Worm (Caenorhabditis elegans) whole organism, midembryonic: ENCODE results near the gene H37A05.2.

Experiments
- T22C8.4 ChIP-seq: fragments of 200-800 bp; sonication (Bioruptor generic); IDR thresholded peaks from 2 replicates; pipeline ENCODE4 v1.3.6; 2022; ENCODE audit warnings: missing genetic modification characterization, missing compliant biosample characterization
- cog-1 ChIP-seq: sonication (generic microtip); optimal IDR thresholded peaks from 2 replicates; lab custom pipeline; 2016; ENCODE audit warnings: missing genetic modification characterization, missing compliant biosample characterization
- flt-1 ChIP-seq: fragments of 200-800 bp; sonication (Bioruptor generic); IDR thresholded peaks from 2 replicates; pipeline ENCODE4 v1.3.6; 2022; ENCODE audit warnings: missing genetic modification characterization, missing compliant biosample characterization
- klf-2 ChIP-seq: fragments of 200-800 bp; sonication (Bioruptor generic); conservative IDR thresholded peaks from 2 replicates; pipeline ENCODE4 v1.3.6; 2022; ENCODE audit warnings: missing genetic modification reagents, missing genetic modification characterization, missing compliant biosample characterization
- med-1 ChIP-seq: sonication (generic microtip); optimal IDR thresholded peaks from 2 replicates; lab custom pipeline; 2017; ENCODE audit warnings: missing genetic modification characterization, mild to moderate bottlenecking, missing compliant biosample characterization, antibody characterized with exemption, missing genetic modification reagents; ENCODE audit not compliant: insufficient read depth
- tab-1 ChIP-seq: fragments of 200-800 bp; sonication (Bioruptor generic); IDR thresholded peaks from 2 replicates; pipeline ENCODE4 v1.3.6; 2022; ENCODE audit warnings: missing genetic modification characterization, missing compliant biosample characterization
- ztf-23 ChIP-seq: fragments of 200-800 bp; sonication (Bioruptor generic); IDR thresholded peaks from 2 replicates; pipeline ENCODE4 v1.3.6; 2022; ENCODE audit warnings: missing genetic modification reagents, missing genetic modification characterization, missing compliant biosample characterization
- ztf-29 ChIP-seq: fragments of 200-800 bp; sonication (Bioruptor generic); IDR thresholded peaks from 2 replicates; pipeline ENCODE4 v1.3.6; 2022; ENCODE audit warnings: missing genetic modification reagents, missing genetic modification characterization, missing compliant biosample characterization

- TF ChIP-seq ztf-29 (no peak), klf-2 (GFP tag; lab: Robert Waterston, UW) (no peak), tab-1 (GFP tag; lab: Robert Waterston, UW) (no peak), cog-1 (no peak), flt-1 (GFP tag; lab: Robert Waterston, UW) (no peak), ztf-23 (GFP tag; lab: Robert Waterston, UW) (no peak), T22C8.4 (GFP tag; lab: Robert Waterston, UW) (no peak), med-1 (no peak)
Measured at ce11 chrV:13654394-13654792, 20.3 kb upstream of the H37A05.2 start.
